Fruit fly (Drosophila melanogaster): ENCODE results near the gene Spn.

Spn gene

DNA sequence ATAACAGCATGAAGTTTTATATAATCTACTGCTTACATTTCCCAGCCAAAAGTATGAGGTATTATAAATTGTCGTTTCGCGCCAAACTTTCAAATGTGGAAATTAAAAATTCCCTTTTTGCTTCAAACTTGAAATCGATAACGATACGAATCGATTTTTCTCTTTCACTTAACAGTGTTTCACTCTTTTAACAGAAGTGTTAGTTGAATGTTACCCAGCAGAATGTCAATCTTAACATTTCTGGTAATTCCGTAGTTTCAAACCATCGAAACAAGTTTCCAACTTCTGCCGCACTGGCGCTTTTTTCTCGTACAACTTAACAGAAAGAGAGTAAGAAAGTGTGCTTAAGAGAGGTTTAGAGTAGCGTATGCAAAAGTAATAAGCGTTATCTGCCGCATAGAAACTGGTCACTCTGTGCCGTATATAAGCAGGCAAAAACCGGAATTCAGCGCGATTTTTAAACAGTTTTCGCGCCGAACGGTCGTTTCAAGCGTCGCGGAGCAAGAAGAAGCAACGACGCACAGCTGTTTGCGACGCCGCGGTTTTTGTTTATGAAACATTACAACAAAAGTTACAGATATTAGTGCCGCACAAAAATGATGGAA is 87.6 kb downstream of the Spn start (continued):
- peak; percentile 36; the same call in 1 of the 2 replicates for TF ChIP-seq Atf6 (GFP tag; IDR thresholded peaks at IDR 0.05)
- TF ChIP-seq nau (GFP tag; optimal IDR thresholded peaks at IDR 0.05): peak; percentile 50
- no peak for TF ChIP-seq dm (GFP tag; optimal IDR thresholded peaks at IDR 0.05)
- TF ChIP-seq Atf3 (GFP tag; optimal IDR thresholded peaks at IDR 0.05): no peak
- no peak for TF ChIP-seq Mrtf (GFP tag; IDR thresholded peaks at IDR 0.05)
- TF ChIP-seq CG8944 (GFP tag; optimal IDR thresholded peaks at IDR 0.05): peak; percentile 8
- TF ChIP-seq CG2712 (tag; optimal IDR thresholded peaks at IDR 0.05): peak; percentile 51
- peak; percentile 17 for TF ChIP-seq Hand (GFP tag; optimal IDR thresholded peaks at IDR 0.05)
- peak; percentile 45 for TF ChIP-seq gem (tag; optimal IDR thresholded peaks at IDR 0.05)
- TF ChIP-seq mam (GFP tag; optimal IDR thresholded peaks at IDR 0.05): no peak
- TF ChIP-seq caup (GFP tag; optimal IDR thresholded peaks at IDR 0.05; ENCODE audit: severe bottlenecking): peak; percentile 59
- TF ChIP-seq GATAe (GFP tag; conservative IDR thresholded peaks at IDR 0.05): no peak
- peak; percentile 68; the same call in 3 of the 4 replicates for TF ChIP-seq Dll (GFP tag; IDR thresholded peaks at IDR 0.05; ENCODE audit: partially characterized antibody)
- peak; percentile 87 for TF ChIP-seq CG8359 (GFP tag; optimal IDR thresholded peaks at IDR 0.05; ENCODE audit: borderline replicate concordance)
- no peak for TF ChIP-seq CG4424 (GFP tag; optimal IDR thresholded peaks at IDR 0.05)
- TF ChIP-seq cato (GFP tag; optimal IDR thresholded peaks at IDR 0.05; ENCODE audit: borderline replicate concordance): no peak
- TF ChIP-seq Rx (GFP tag; IDR thresholded peaks at IDR 0.05): no peak
- no peak for TF ChIP-seq pum (GFP tag; optimal IDR thresholded peaks at IDR 0.05)
- TF ChIP-seq CG10959 (GFP tag; IDR thresholded peaks at IDR 0.05): no peak
- TF ChIP-seq Hmx (GFP tag; optimal IDR thresholded peaks at IDR 0.05): no peak
- peak; percentile 60 for TF ChIP-seq nom (GFP tag; optimal IDR thresholded peaks at IDR 0.05)
- no peak for TF ChIP-seq maf-S (GFP tag; optimal IDR thresholded peaks at IDR 0.05)
- peak; percentile 60 for TF ChIP-seq E2f1 (GFP tag; IDR thresholded peaks at IDR 0.05)
- TF ChIP-seq D19A (tag; optimal IDR thresholded peaks at IDR 0.05): peak; percentile 34
- TF ChIP-seq ssp (GFP tag; IDR thresholded peaks at IDR 0.05): no peak
- no peak for TF ChIP-seq CG9727 (GFP tag; optimal IDR thresholded peaks at IDR 0.05)
- TF ChIP-seq CG13123 (GFP tag; optimal IDR thresholded peaks at IDR 0.05): no peak
- TF ChIP-seq CG2116 (GFP tag; optimal IDR thresholded peaks at IDR 0.05): peak; percentile 88
- peak; percentile 29 for TF ChIP-seq trh (GFP tag; optimal IDR thresholded peaks at IDR 0.05)
- no peak for TF ChIP-seq Aef1 (GFP tag; IDR thresholded peaks at IDR 0.05)
- TF ChIP-seq onecut (GFP tag; IDR thresholded peaks at IDR 0.05): no peak; the same call in none of the 2 replicates
- no peak for TF ChIP-seq Fer2 (tag; optimal IDR thresholded peaks at IDR 0.05)
- TF ChIP-seq gsb (GFP tag; IDR thresholded peaks at IDR 0.05): no peak
- no peak for TF ChIP-seq CG10274 (GFP tag; optimal IDR thresholded peaks at IDR 0.05)
- TF ChIP-seq CoRest (tag; optimal IDR thresholded peaks at IDR 0.05): peak; percentile 40
- TF ChIP-seq CG7372 (GFP tag; IDR thresholded peaks at IDR 0.05): no peak
- TF ChIP-seq vvl (GFP tag; IDR thresholded peaks at IDR 0.05): peak; percentile 86
- no peak for TF ChIP-seq btn (GFP tag; optimal IDR thresholded peaks at IDR 0.05)
- peak; percentile 22 for TF ChIP-seq unpg (GFP tag; optimal IDR thresholded peaks at IDR 0.05)
- peak; percentile 12 for TF ChIP-seq CG15269 (tag; optimal IDR thresholded peaks at IDR 0.05)
- peak; percentile 68 for TF ChIP-seq abd-A (tag; optimal IDR thresholded peaks at IDR 0.05)
- no peak for TF ChIP-seq hb (GFP tag; IDR thresholded peaks at IDR 0.05; ENCODE audit: partially characterized antibody)
- no peak for TF ChIP-seq az2 (GFP tag; optimal IDR thresholded peaks at IDR 0.05)
- peak; percentile 32 for TF ChIP-seq CG2875 (GFP tag; optimal IDR thresholded peaks at IDR 0.05)
- peak; percentile 54 for TF ChIP-seq B-H2 (GFP tag; optimal IDR thresholded peaks at IDR 0.05)
- no peak; the same call in 1 of the 2 replicates for TF ChIP-seq inv (GFP tag; IDR thresholded peaks at IDR 0.05; ENCODE audit: partially characterized antibody)
- peak; percentile 29 for TF ChIP-seq Chrac-16 (GFP tag; optimal IDR thresholded peaks at IDR 0.05)
- TF ChIP-seq BEAF-32 (GFP tag; optimal IDR thresholded peaks at IDR 0.05): peak; percentile 47
- TF ChIP-seq CG9817 (tag; optimal IDR thresholded peaks at IDR 0.05): no peak
- TF ChIP-seq grau (tag; optimal IDR thresholded peaks at IDR 0.05): peak; percentile 52
